Worm (Caenorhabditis elegans) whole organism, L1 larva: ENCODE data around the gene nhr-195.

Experiments
- aha-1 ChIP-seq: fragments of 150-350 bp; optimal IDR thresholded peaks from 2 replicates; lab custom pipeline; 2014; ENCODE audit warnings: missing biosample characterization, missing genetic modification characterization
- alr-1 ChIP-seq: fragments of 200-800 bp; sonication (Bioruptor generic); optimal IDR thresholded peaks from 2 replicates; lab custom pipeline; 2018; ENCODE audit warnings: borderline replicate concordance, mild to moderate bottlenecking, missing genetic modification characterization, missing compliant biosample characterization
- aly-2 ChIP-seq: fragments of 150-350 bp; optimal IDR thresholded peaks from 2 replicates; lab custom pipeline; 2014; ENCODE audit warnings: missing biosample characterization, missing genetic modification characterization
- ceh-63 ChIP-seq: fragments of 200-800 bp; sonication (Bioruptor generic); optimal IDR thresholded peaks from 2 replicates; lab custom pipeline; 2018; ENCODE audit warnings: mild to moderate bottlenecking, missing genetic modification characterization, missing compliant biosample characterization
- dpl-1 ChIP-seq, 3 experiments: fragments of 150-350 bp in 2 of 3; sonication (generic microtip) in 1 of 3; optimal IDR thresholded peaks; 2 replicates each; lab custom pipeline; 2014 to 2017; ENCODE audit warnings: missing biosample characterization in 3 of 3, missing genetic modification characterization in 3 of 3, missing genetic modification reagents in 3 of 3
- elt-2 ChIP-seq: sonication (generic microtip); optimal IDR thresholded peaks from 2 replicates; lab custom pipeline; 2016; ENCODE audit warnings: missing genetic modification characterization, mild to moderate bottlenecking, inconsistent platforms, missing compliant biosample characterization, missing genetic modification reagents
- elt-3 ChIP-seq, 6 experiments: fragments of 150-350 bp in 1 of 6; sonication (generic microtip); optimal IDR thresholded peaks; 2 replicates each; lab custom pipeline; 2017 to 2018; ENCODE audit warnings: missing biosample characterization in 6 of 6, missing genetic modification characterization in 6 of 6, inconsistent platforms in 1 of 6
- fkh-10 ChIP-seq: sonication (generic microtip); optimal IDR thresholded peaks from 2 replicates; lab custom pipeline; 2017; ENCODE audit warnings: missing biosample characterization, missing genetic modification reagents, missing genetic modification characterization
- fkh-8 ChIP-seq: sonication (generic microtip); optimal IDR thresholded peaks from 2 replicates; lab custom pipeline; 2016; ENCODE audit warnings: mild to moderate bottlenecking, missing genetic modification characterization, missing compliant biosample characterization
- fos-1 ChIP-seq: fragments of 150-350 bp; optimal IDR thresholded peaks from 2 replicates; lab custom pipeline; 2014; ENCODE audit warnings: missing biosample characterization, missing genetic modification characterization
- grh-1 ChIP-seq: fragments of 200-800 bp; sonication (Bioruptor generic); IDR thresholded peaks from 2 replicates; pipeline ENCODE4 v1.3.6; 2022; ENCODE audit warnings: missing genetic modification reagents, missing genetic modification characterization, missing compliant biosample characterization
- hlh-17 ChIP-seq: fragments of 200-800 bp; sonication (Bioruptor generic); optimal IDR thresholded peaks from 2 replicates; lab custom pipeline; 2018; ENCODE audit warnings: missing genetic modification characterization, mild to moderate bottlenecking, missing compliant biosample characterization, moderate library complexity, borderline replicate concordance
- hlh-4 ChIP-seq: sonication (generic microtip); optimal IDR thresholded peaks from 2 replicates; lab custom pipeline; 2016; ENCODE audit warnings: mild to moderate bottlenecking, missing genetic modification characterization, missing compliant biosample characterization
- jun-1 ChIP-seq: fragments of 150-350 bp; optimal IDR thresholded peaks from 2 replicates; lab custom pipeline; 2014; ENCODE audit warnings: missing biosample characterization, missing genetic modification reagents, missing genetic modification characterization
- lin-15B ChIP-seq: fragments of 150-350 bp; sonication (generic microtip); optimal IDR thresholded peaks from 3 replicates; lab custom pipeline; 2014; ENCODE audit warnings: missing biosample characterization, missing genetic modification characterization
- lin-35 ChIP-seq, 2 experiments: fragments of 150-350 bp; optimal IDR thresholded peaks; 2 replicates each; lab custom pipeline; 2014; ENCODE audit warnings: missing biosample characterization in 2 of 2, missing genetic modification characterization in 2 of 2, missing genetic modification reagents in 2 of 2
- lsy-2 ChIP-seq, 2 experiments: fragments of 150-350 bp; optimal IDR thresholded peaks; 2 replicates each; lab custom pipeline; 2014; ENCODE audit warnings: missing biosample characterization in 2 of 2, missing genetic modification characterization in 2 of 2
- mdl-1 ChIP-seq, 2 experiments: fragments of 150-350 bp; optimal IDR thresholded peaks; 2 replicates each; lab custom pipeline; 2014 to 2017; ENCODE audit warnings: missing biosample characterization in 2 of 2, missing genetic modification characterization in 2 of 2, inconsistent platforms in 1 of 2
- mef-2 ChIP-seq: fragments of 150-350 bp; optimal IDR thresholded peaks from 2 replicates; lab custom pipeline; 2014; ENCODE audit warnings: missing biosample characterization, missing genetic modification characterization
- mep-1 ChIP-seq: fragments of 150-350 bp; optimal IDR thresholded peaks from 2 replicates; lab custom pipeline; 2014; ENCODE audit warnings: missing biosample characterization, missing genetic modification characterization
- nhr-11 ChIP-seq: fragments of 150-350 bp; optimal IDR thresholded peaks from 2 replicates; lab custom pipeline; 2014; ENCODE audit warnings: missing biosample characterization, missing genetic modification characterization
- nhr-12 ChIP-seq: sonication (generic microtip); optimal IDR thresholded peaks from 2 replicates; lab custom pipeline; 2017; ENCODE audit warnings: missing biosample characterization, missing genetic modification characterization
- nhr-19 ChIP-seq: fragments of 200-800 bp; sonication (Bioruptor generic); conservative IDR thresholded peaks from 2 replicates; pipeline ENCODE4 v1.3.6; 2022; ENCODE audit warnings: missing genetic modification characterization, missing compliant biosample characterization
- nhr-237 ChIP-seq: fragments of 150-350 bp; optimal IDR thresholded peaks from 2 replicates; lab custom pipeline; 2014; ENCODE audit warnings: missing biosample characterization, missing genetic modification characterization
- nhr-47 ChIP-seq: sonication (generic microtip); optimal IDR thresholded peaks from 2 replicates; lab custom pipeline; 2016; ENCODE audit warnings: mild to moderate bottlenecking, missing genetic modification characterization, moderate library complexity, missing compliant biosample characterization
- nhr-71 ChIP-seq: sonication (generic microtip); optimal IDR thresholded peaks from 2 replicates; lab custom pipeline; 2016; ENCODE audit warnings: mild to moderate bottlenecking, missing genetic modification characterization, moderate library complexity, missing compliant biosample characterization
- nhr-85 ChIP-seq: sonication (generic microtip); peaks from one replicate; lab custom pipeline; 2016; ENCODE audit warnings: missing genetic modification characterization, inconsistent platforms, missing compliant biosample characterization
- pag-3 ChIP-seq: sonication (generic microtip); optimal IDR thresholded peaks from 2 replicates; lab custom pipeline; 2017; ENCODE audit warnings: missing genetic modification characterization, mild to moderate bottlenecking, missing compliant biosample characterization, antibody characterized with exemption, borderline replicate concordance; ENCODE audit not compliant: insufficient read depth
- pax-3 ChIP-seq: fragments of 200-800 bp; sonication (Bioruptor generic); optimal IDR thresholded peaks from 2 replicates; lab custom pipeline; 2018; ENCODE audit warnings: mild to moderate bottlenecking, missing genetic modification characterization, moderate library complexity, missing compliant biosample characterization
- snpc-4 ChIP-seq: fragments of 150-350 bp; optimal IDR thresholded peaks from 2 replicates; lab custom pipeline; 2014; ENCODE audit warnings: missing biosample characterization, missing genetic modification characterization
- sptf-1 ChIP-seq: fragments of 150-350 bp; optimal IDR thresholded peaks from 2 replicates; lab custom pipeline; 2014; ENCODE audit warnings: missing biosample characterization, missing genetic modification characterization
- sup-37 ChIP-seq: fragments of 200-800 bp; sonication (Bioruptor generic); optimal IDR thresholded peaks from 2 replicates; lab custom pipeline; 2018; ENCODE audit warnings: mild to moderate bottlenecking, missing genetic modification characterization, missing compliant biosample characterization
- tlp-1 ChIP-seq: fragments of 150-350 bp; optimal IDR thresholded peaks from 2 replicates; lab custom pipeline; 2014; ENCODE audit warnings: missing biosample characterization, missing genetic modification characterization
- unc-62 ChIP-seq: fragments of 150-350 bp; optimal IDR thresholded peaks from 2 replicates; lab custom pipeline; 2014; ENCODE audit warnings: missing biosample characterization, missing genetic modification reagents, missing genetic modification characterization
- unc-86 ChIP-seq: sonication (generic microtip); optimal IDR thresholded peaks from 2 replicates; lab custom pipeline; 2016; ENCODE audit warnings: missing genetic modification characterization, missing compliant biosample characterization
- vab-15 ChIP-seq: sonication (generic microtip); optimal IDR thresholded peaks from 2 replicates; lab custom pipeline; 2017; ENCODE audit warnings: missing genotype, mild to moderate bottlenecking, missing genetic modification characterization, missing compliant biosample characterization
- xbp-1 ChIP-seq: sonication (generic microtip); optimal IDR thresholded peaks from 2 replicates; lab custom pipeline; 2016; ENCODE audit warnings: missing genetic modification characterization, missing compliant biosample characterization
- zip-4 ChIP-seq: fragments of 200-800 bp; sonication (Bioruptor generic); optimal IDR thresholded peaks from 2 replicates; lab custom pipeline; 2018; ENCODE audit warnings: mild to moderate bottlenecking, missing genetic modification characterization, moderate library complexity, missing compliant biosample characterization
- ztf-11 ChIP-seq, 2 experiments: sonication (generic microtip); optimal IDR thresholded peaks; 2 replicates each; lab custom pipeline; 2016 to 2017; ENCODE audit warnings: missing genetic modification characterization in 2 of 2, missing biosample characterization in 1 of 2, missing compliant biosample characterization in 1 of 2
- ztf-4 ChIP-seq: fragments of 150-350 bp; optimal IDR thresholded peaks from 2 replicates; lab custom pipeline; 2014; ENCODE audit warnings: missing biosample characterization, missing genetic modification characterization

Gene nhr-195

DNA sequence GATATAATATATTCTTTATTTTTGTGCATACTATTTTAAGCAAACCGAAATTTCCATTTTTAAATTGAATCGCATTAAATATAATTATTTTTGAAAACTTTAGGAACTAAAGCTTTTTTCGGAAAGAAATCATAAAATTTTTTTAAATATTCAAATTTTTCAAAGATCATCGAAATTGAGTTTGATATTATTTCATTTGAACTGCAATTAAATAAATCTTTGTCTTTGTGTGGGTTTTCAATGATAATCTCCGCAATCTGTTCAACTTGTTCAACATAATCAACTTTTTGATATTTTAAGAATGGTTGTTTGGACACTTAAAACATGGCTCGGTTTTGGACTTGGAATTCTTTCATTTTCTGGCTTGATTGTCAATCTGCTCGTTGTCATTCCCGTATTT, 37.0 kb upstream of the nhr-195 start, which contains the start of gene srx-2:
TSS of gene srx-2 (plus strand) at position 301 of the 400 bp plus-strand sequence.
- TF ChIP-seq pag-3 (tag; lab: Kevin White, UChicago), result no peak
- TF ChIP-seq ztf-4, result no peak
- no peak for TF ChIP-seq nhr-47 (tag; lab: Kevin White, UChicago)
- TF ChIP-seq, all 84 proteins: peak for 0

DNA sequence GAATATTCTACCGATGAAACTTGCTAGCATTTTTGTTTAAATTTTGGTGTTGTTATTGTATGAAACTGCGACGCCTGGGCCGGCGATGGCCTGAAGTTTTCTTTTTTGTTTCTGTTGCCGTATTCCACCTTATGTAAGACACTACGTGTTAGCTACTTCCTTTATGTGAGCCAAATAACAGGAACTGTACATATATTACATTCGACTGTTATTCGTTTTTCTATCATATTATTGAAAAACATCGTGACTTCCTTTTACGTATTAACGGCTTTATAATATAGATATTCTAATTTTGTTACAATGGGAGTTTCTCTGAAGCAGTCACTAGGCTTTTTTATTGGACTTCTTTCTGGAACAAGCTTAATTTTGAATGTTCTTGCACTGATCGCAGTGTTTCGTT, 33.1 kb upstream of the nhr-195 start, which contains the start of gene srx-3:
TSS of gene srx-3 (plus strand) at position 301 of the 400 bp plus-strand sequence.
- TF ChIP-seq nhr-85 (tag; lab: Kevin White, UChicago) (no peak), hlh-17 (GFP tag; lab: Kevin White, UChicago) (no peak), nhr-71 (tag; lab: Kevin White, UChicago) (no peak), aly-2 (no peak), nhr-12 (tag; lab: Kevin White, UChicago) (no peak), ztf-11 (tag; optimal IDR thresholded peaks at IDR 0.05; lab: Kevin White, UChicago) (no peak), nhr-19 (no peak), pax-3 (tag; lab: Kevin White, UChicago) (no peak), fos-1 (tag; lab: Kevin White, UChicago) (no peak), elt-3 (tag; optimal IDR thresholded peaks at IDR 0.05; lab: Kevin White, UChicago) (no peak), mep-1 (tag; lab: Kevin White, UChicago) (no peak), sup-37 (GFP tag; lab: Kevin White, UChicago) (no peak), nhr-237 (tag; lab: Kevin White, UChicago) (no peak)
- TF ChIP-seq, all 84 proteins: peak for 0

DNA sequence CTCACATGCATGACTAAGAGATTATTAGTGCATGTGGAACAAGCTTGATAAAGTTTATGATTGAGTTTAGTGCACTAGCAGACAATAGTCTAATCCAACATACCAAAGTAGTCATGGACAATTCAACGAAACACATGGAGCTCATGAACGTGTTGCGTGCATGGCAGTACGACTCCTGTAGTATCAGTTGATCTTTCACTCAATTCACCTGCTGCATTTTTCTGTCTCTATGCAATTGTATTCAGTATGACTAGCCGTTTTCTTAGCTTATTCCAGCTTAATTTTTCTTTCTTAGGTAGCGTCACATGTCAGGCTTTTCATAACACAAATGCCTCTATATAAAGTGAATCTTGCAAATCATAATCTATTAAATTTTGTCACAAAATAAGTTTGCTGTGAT, 31.1 kb upstream of the nhr-195 start, which contains the start of gene srx-1:
TSS of gene srx-1 (plus strand) at position 382 of the 400 bp plus-strand sequence.
- TF ChIP-seq dpl-1 (GFP tag; optimal IDR thresholded peaks at IDR 0.05; lab: Kevin White, UChicago), result no peak
- no peak for TF ChIP-seq xbp-1 (tag; lab: Kevin White, UChicago)
- no peak for TF ChIP-seq snpc-4 (tag; lab: Kevin White, UChicago)
- TF ChIP-seq grh-1 (GFP tag; lab: Robert Waterston, UW), result no peak
- TF ChIP-seq lin-15B, result no peak
- no peak for TF ChIP-seq nhr-19
- TF ChIP-seq nhr-71 (tag; lab: Kevin White, UChicago), result no peak
- TF ChIP-seq sup-37 (GFP tag; lab: Kevin White, UChicago), result no peak
- no peak for TF ChIP-seq mep-1 (tag; lab: Kevin White, UChicago)
- no peak for TF ChIP-seq aha-1
- TF ChIP-seq vab-15 (tag; lab: Kevin White, UChicago), result no peak
- TF ChIP-seq nhr-47 (tag; lab: Kevin White, UChicago), result no peak
- no peak for TF ChIP-seq nhr-11 (tag; lab: Kevin White, UChicago)
- no peak for TF ChIP-seq hlh-4
- no peak for TF ChIP-seq lsy-2 (tag; optimal IDR thresholded peaks at IDR 0.05; lab: Kevin White, UChicago)
- TF ChIP-seq tlp-1 (tag; lab: Kevin White, UChicago), result no peak
- TF ChIP-seq, all 84 proteins: peak for 0

DNA sequence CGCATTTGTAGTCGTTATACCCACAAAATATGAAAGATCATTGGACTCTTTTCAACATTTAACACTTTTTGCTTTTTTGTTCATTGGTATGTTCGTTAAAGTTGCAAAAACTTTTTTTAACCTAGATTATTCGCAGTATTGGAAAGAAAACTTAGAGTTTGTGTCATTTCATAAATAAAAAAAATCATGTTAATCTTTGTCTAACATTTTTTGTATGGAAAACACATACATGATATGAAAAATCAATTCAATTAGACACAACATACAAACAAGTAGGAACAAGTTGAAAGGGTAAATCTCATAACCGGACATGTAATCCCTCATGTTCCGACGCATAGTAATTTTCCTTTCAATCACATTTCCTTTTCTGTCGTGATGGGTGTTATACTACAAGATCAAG, 29.0 kb upstream of the nhr-195 start, which contains the start of gene F59E11.2:
TSS of gene F59E11.2 (plus strand) at position 301 of the 400 bp plus-strand sequence.
- TF ChIP-seq nhr-71 (tag; lab: Kevin White, UChicago) (no peak), ceh-63 (GFP tag; lab: Kevin White, UChicago) (no peak), hlh-4 (no peak), jun-1 (tag; lab: Kevin White, UChicago) (no peak), fkh-8 (tag; lab: Kevin White, UChicago) (no peak), fkh-10 (GFP tag; lab: Kevin White, UChicago) (no peak), nhr-237 (tag; lab: Kevin White, UChicago) (no peak), mef-2 (tag; lab: Kevin White, UChicago) (no peak), dpl-1 (GFP tag; optimal IDR thresholded peaks at IDR 0.05; lab: Kevin White, UChicago) (no peak), lin-35 (GFP tag; optimal IDR thresholded peaks at IDR 0.05; lab: Kevin White, UChicago) (no peak), sptf-1 (tag; lab: Kevin White, UChicago) (no peak), elt-2 (tag; lab: Kevin White, UChicago) (no peak), alr-1 (no peak), sup-37 (GFP tag; lab: Kevin White, UChicago) (no peak), unc-62 (GFP tag; lab: Kevin White, UChicago) (no peak), zip-4 (GFP tag; lab: Kevin White, UChicago) (no peak), unc-86 (no peak), hlh-17 (GFP tag; lab: Kevin White, UChicago) (no peak), mdl-1 (tag; optimal IDR thresholded peaks at IDR 0.05; lab: Kevin White, UChicago) (no peak), grh-1 (GFP tag; lab: Robert Waterston, UW) (no peak)
- TF ChIP-seq, all 84 proteins: peak for 0
